Worm (Caenorhabditis elegans): ENCODE data around the gene ZC116.1.

DNA sequence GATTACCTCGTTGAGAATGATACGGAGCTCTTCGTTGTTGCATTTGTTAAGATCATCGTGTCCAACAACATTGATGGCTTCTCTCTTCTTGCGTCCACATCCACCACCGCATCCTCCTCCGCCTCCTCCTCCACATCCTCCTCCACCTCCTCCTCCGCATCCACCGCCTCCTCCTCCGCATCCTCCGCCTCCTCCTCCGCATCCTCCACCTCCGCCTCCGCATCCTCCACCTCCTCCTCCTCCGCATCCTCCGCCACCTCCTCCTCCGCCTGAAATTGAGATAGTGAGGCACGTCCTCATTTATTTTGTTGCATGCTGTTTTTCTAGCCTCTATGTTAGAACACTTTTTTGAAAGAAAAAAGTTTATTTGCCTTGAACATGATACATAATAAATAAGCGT is 33.8 kb upstream of the ZC116.1 start:
- no peak for TF ChIP-seq pha-4 (tag; optimal IDR thresholded peaks at IDR 0.05)
- no peak for TF ChIP-seq unc-62 (GFP tag; optimal IDR thresholded peaks at IDR 0.05)
- no peak for TF ChIP-seq drap-1 (GFP tag; optimal IDR thresholded peaks at IDR 0.05)
- TF ChIP-seq ztf-11 (tag; optimal IDR thresholded peaks at IDR 0.05) = no peak
- TF ChIP-seq nhr-237 (tag; optimal IDR thresholded peaks at IDR 0.05) = no peak
- TF ChIP-seq elt-1 (tag; optimal IDR thresholded peaks at IDR 0.05; ENCODE audit: borderline replicate concordance, insufficient read depth) = no peak
- TF ChIP-seq snpc-4 (tag; optimal IDR thresholded peaks at IDR 0.05) = no peak
- TF ChIP-seq blmp-1 (tag; optimal IDR thresholded peaks at IDR 0.05) = no peak
- TF ChIP-seq tbx-8 (GFP tag; optimal IDR thresholded peaks at IDR 0.05) = no peak
- TF ChIP-seq mep-1 (tag; optimal IDR thresholded peaks at IDR 0.05) = no peak
